Fruit fly (Drosophila melanogaster) whole organism, embryonic: ENCODE results near the gene Edg91.

Source experiments
- Bgb ChIP-seq: fragments of 200-800 bp; sonication (Bioruptor generic); IDR thresholded peaks from 2 replicates; pipeline ENCODE4 v1.3.6; 2022; ENCODE audit warnings: missing biosample characterization, missing genetic modification characterization; ENCODE audit not compliant: partially characterized antibody
- CG10267 ChIP-seq: fragments of 200-800 bp; sonication (Bioruptor generic); optimal IDR thresholded peaks from 2 replicates; lab custom pipeline; 2018; ENCODE audit warnings: missing biosample characterization, mild to moderate bottlenecking, missing genetic modification characterization, moderate library complexity
- CG10543 ChIP-seq: fragments of 200-800 bp; sonication (Bioruptor generic); optimal IDR thresholded peaks from 3 replicates; lab custom pipeline; 2017; ENCODE audit warnings: missing biosample characterization, mild to moderate bottlenecking, missing genetic modification characterization, moderate library complexity
- CG10979 ChIP-seq: fragments of 200-800 bp; sonication (Bioruptor generic); optimal IDR thresholded peaks from 2 replicates; lab custom pipeline; 2018; ENCODE audit warnings: missing biosample characterization, mild to moderate bottlenecking, missing genetic modification characterization, moderate library complexity
- CG11247 ChIP-seq: fragments of 200-800 bp; sonication (Bioruptor generic); IDR thresholded peaks from 2 replicates; pipeline ENCODE4 v1.3.6; 2022; ENCODE audit warnings: missing biosample characterization, missing genetic modification characterization
- CG12155 ChIP-seq: fragments of 200-800 bp; sonication (Bioruptor generic); optimal IDR thresholded peaks from 3 replicates; lab custom pipeline; 2016; ENCODE audit warnings: missing biosample characterization, missing genetic modification characterization
- CG12942 ChIP-seq: fragments of 200-800 bp; sonication (Bioruptor generic); optimal IDR thresholded peaks from 3 replicates; lab custom pipeline; 2016; ENCODE audit warnings: missing biosample characterization, missing genetic modification characterization
- CG13424 ChIP-seq: fragments of 200-800 bp; sonication (Bioruptor generic); optimal IDR thresholded peaks from 2 replicates; lab custom pipeline; 2019; ENCODE audit warnings: missing biosample characterization, mild to moderate bottlenecking, missing genetic modification characterization, moderate library complexity
- CG15269 ChIP-seq: fragments of 200-800 bp; sonication (Bioruptor generic); optimal IDR thresholded peaks from 2 replicates; lab custom pipeline; 2018; ENCODE audit warnings: missing biosample characterization, mild to moderate bottlenecking, missing genetic modification characterization, moderate library complexity
- CG16813 ChIP-seq: fragments of 200-800 bp; sonication (Bioruptor generic); IDR thresholded peaks from 3 replicates; pipeline ENCODE4 v1.3.6; 2022; ENCODE audit warnings: missing biosample characterization, missing genetic modification characterization; ENCODE audit not compliant: partially characterized antibody
- CG17912 ChIP-seq: fragments of 200-800 bp; sonication (Bioruptor generic); optimal IDR thresholded peaks from 2 replicates; lab custom pipeline; 2018; ENCODE audit warnings: missing biosample characterization, mild to moderate bottlenecking, missing genetic modification characterization
- CG2202 ChIP-seq: fragments of 200-800 bp; sonication (Bioruptor generic); optimal IDR thresholded peaks from 2 replicates; lab custom pipeline; 2018; ENCODE audit warnings: missing biosample characterization, mild to moderate bottlenecking, missing genetic modification characterization
- CG30403 ChIP-seq: fragments of 200-800 bp; sonication (Bioruptor generic); optimal IDR thresholded peaks from 3 replicates; lab custom pipeline; 2016; ENCODE audit warnings: missing biosample characterization, missing genetic modification characterization
- CG31224 ChIP-seq: fragments of 200-800 bp; sonication (Bioruptor generic); IDR thresholded peaks from 2 replicates; pipeline ENCODE4 v1.3.6; 2022; ENCODE audit warnings: missing biosample characterization, missing genetic modification characterization
- CG33213 ChIP-seq: fragments of 200-800 bp; sonication (Bioruptor generic); optimal IDR thresholded peaks from 3 replicates; lab custom pipeline; 2016; ENCODE audit warnings: missing biosample characterization, missing genetic modification characterization
- CG3726 ChIP-seq: fragments of 200-800 bp; sonication (Bioruptor generic); IDR thresholded peaks from 3 replicates; pipeline ENCODE4, ENCODE4 v1.3.6; 2022; ENCODE audit warnings: missing biosample characterization, missing genetic modification characterization
- CG5245 ChIP-seq: fragments of 200-800 bp; sonication (Bioruptor generic); optimal IDR thresholded peaks from 3 replicates; lab custom pipeline; 2016; ENCODE audit warnings: missing biosample characterization, missing genetic modification characterization
- CG6689 ChIP-seq: fragments of 200-800 bp; sonication (Bioruptor generic); IDR thresholded peaks from 2 replicates; pipeline ENCODE4 v1.3.6; 2022; ENCODE audit warnings: missing biosample characterization, missing genetic modification characterization
- CG7987 ChIP-seq: fragments of 200-800 bp; sonication (Bioruptor generic); optimal IDR thresholded peaks from 2 replicates; lab custom pipeline; 2018; ENCODE audit warnings: missing biosample characterization, mild to moderate bottlenecking, missing genetic modification characterization, moderate library complexity
- CTCF ChIP-seq: fragments of 200-800 bp; sonication (Bioruptor generic); optimal IDR thresholded peaks from 2 replicates; lab custom pipeline; 2017; ENCODE audit warnings: missing biosample characterization, mild to moderate bottlenecking, missing genetic modification characterization, moderate library complexity
- CkIIα-i1 ChIP-seq: fragments of 200-800 bp; sonication (Bioruptor generic); IDR thresholded peaks from 2 replicates; pipeline ENCODE4 v1.3.6; 2022; ENCODE audit warnings: missing biosample characterization, missing genetic modification characterization
- Dek ChIP-seq: fragments of 200-800 bp; sonication (Bioruptor generic); optimal IDR thresholded peaks from 3 replicates; lab custom pipeline; 2019; ENCODE audit warnings: missing biosample characterization, mild to moderate bottlenecking, missing genetic modification characterization, moderate library complexity
- H15 ChIP-seq: fragments of 200-800 bp; sonication (Bioruptor generic); IDR thresholded peaks from 3 replicates; pipeline ENCODE4 v1.3.6; 2022; ENCODE audit warnings: missing biosample characterization, missing genetic modification characterization
- HLHmδ ChIP-seq: fragments of 200-800 bp; sonication (Bioruptor generic); optimal IDR thresholded peaks from 2 replicates; lab custom pipeline; 2018; ENCODE audit warnings: missing biosample characterization, mild to moderate bottlenecking, missing genetic modification characterization, moderate library complexity
- Hr78 ChIP-seq, 2 experiments: fragments of 200-800 bp in 1 of 2; fragments of >200 bp in 1 of 2; sonication (Bioruptor generic) in 1 of 2; optimal IDR thresholded peaks; 2 replicates each; lab custom pipeline; 2017 to 2019; ENCODE audit warnings: missing biosample characterization in 2 of 2, missing genetic modification characterization in 2 of 2, mild to moderate bottlenecking in 1 of 2, moderate library complexity in 1 of 2
- Kr ChIP-seq: fragments of 200-800 bp; sonication (Bioruptor generic); optimal IDR thresholded peaks from 2 replicates; lab custom pipeline; 2017; ENCODE audit warnings: missing biosample characterization, mild to moderate bottlenecking, missing genetic modification characterization
- Opbp ChIP-seq: fragments of 200-800 bp; sonication (Bioruptor generic); IDR thresholded peaks from 3 replicates; pipeline ENCODE4 v1.3.6; 2022; ENCODE audit warnings: missing biosample characterization, missing genetic modification characterization; ENCODE audit not compliant: partially characterized antibody
- Rx ChIP-seq: fragments of 200-800 bp; sonication (Bioruptor generic); IDR thresholded peaks from 2 replicates; pipeline ENCODE4 v1.3.6; 2022; ENCODE audit warnings: missing biosample characterization, missing genetic modification characterization
- Scr ChIP-seq: fragments of 200-800 bp; sonication (Bioruptor generic); IDR thresholded peaks from 2 replicates; pipeline ENCODE4 v1.3.6; 2022; ENCODE audit warnings: missing biosample characterization, missing genetic modification characterization; ENCODE audit not compliant: partially characterized antibody
- abd-A ChIP-seq: fragments of 200-800 bp; sonication (Bioruptor generic); optimal IDR thresholded peaks from 3 replicates; lab custom pipeline; 2019; ENCODE audit warnings: missing biosample characterization, mild to moderate bottlenecking, missing genetic modification characterization, moderate library complexity
- bcd ChIP-seq: fragments of 200-800 bp; sonication (Bioruptor generic); optimal IDR thresholded peaks from 2 replicates; lab custom pipeline; 2017; ENCODE audit warnings: missing biosample characterization, mild to moderate bottlenecking, missing genetic modification characterization
- bsh ChIP-seq, 2 experiments: fragments of 200-800 bp; sonication (Bioruptor generic); optimal IDR thresholded peaks; 2 replicates each; lab custom pipeline; 2017 to 2018; ENCODE audit warnings: mild to moderate bottlenecking in 2 of 2, missing biosample characterization in 2 of 2, missing genetic modification characterization in 2 of 2, moderate library complexity in 1 of 2
- corto ChIP-seq: fragments of 200-800 bp; sonication (Bioruptor generic); optimal IDR thresholded peaks from 2 replicates; lab custom pipeline; 2016; ENCODE audit warnings: missing biosample characterization, mild to moderate bottlenecking, missing genetic modification characterization, moderate library complexity
- crol ChIP-seq: fragments of 200-800 bp; sonication (Bioruptor generic); IDR thresholded peaks from 2 replicates; pipeline ENCODE4 v1.3.6; 2022; ENCODE audit warnings: missing biosample characterization, missing genetic modification characterization
- dmrt99B ChIP-seq: fragments of 200-800 bp; sonication (Bioruptor generic); optimal IDR thresholded peaks from 2 replicates; lab custom pipeline; 2018; ENCODE audit warnings: missing biosample characterization, mild to moderate bottlenecking, missing genetic modification characterization, moderate library complexity
- eve ChIP-seq, 2 experiments: fragments of >200 bp; optimal IDR thresholded peaks; 2 replicates each; lab custom pipeline; 2017; ENCODE audit warnings: missing biosample characterization in 2 of 2, missing genetic modification characterization in 2 of 2
- gem ChIP-seq: fragments of 200-800 bp; sonication (Bioruptor generic); optimal IDR thresholded peaks from 2 replicates; lab custom pipeline; 2019; ENCODE audit warnings: missing biosample characterization, mild to moderate bottlenecking, missing genetic modification characterization, moderate library complexity
- grn ChIP-seq: fragments of 200-800 bp; sonication (Bioruptor generic); optimal IDR thresholded peaks from 3 replicates; lab custom pipeline; 2017; ENCODE audit warnings: missing biosample characterization, missing genetic modification characterization
- inv ChIP-seq: fragments of 200-800 bp; sonication (Bioruptor generic); IDR thresholded peaks from 2 replicates; pipeline ENCODE4 v1.3.6; 2022; ENCODE audit warnings: missing biosample characterization, missing genetic modification characterization; ENCODE audit not compliant: partially characterized antibody
- ken ChIP-seq: fragments of 200-800 bp; sonication (Bioruptor generic); IDR thresholded peaks from 3 replicates; pipeline ENCODE4 v1.3.6; 2022; ENCODE audit warnings: missing biosample characterization, missing genetic modification characterization
- kni ChIP-seq: fragments of 200-800 bp; sonication (Bioruptor generic); optimal IDR thresholded peaks from 3 replicates; lab custom pipeline; 2017; ENCODE audit warnings: mild to moderate bottlenecking, missing biosample characterization, missing genetic modification reagents, missing genetic modification characterization
- mirr ChIP-seq: fragments of 200-800 bp; sonication (Bioruptor generic); optimal IDR thresholded peaks from 3 replicates; lab custom pipeline; 2018; ENCODE audit warnings: missing biosample characterization, mild to moderate bottlenecking, missing genetic modification characterization
- onecut ChIP-seq: fragments of 200-800 bp; sonication (Bioruptor generic); IDR thresholded peaks from 2 replicates; pipeline ENCODE4 v1.3.6; 2022; ENCODE audit warnings: missing biosample characterization, missing genetic modification characterization
- otp ChIP-seq: fragments of 200-800 bp; sonication (Bioruptor generic); IDR thresholded peaks from 3 replicates; pipeline ENCODE4, ENCODE4 v1.3.6; 2022; ENCODE audit warnings: missing biosample characterization, missing genetic modification characterization
- pb ChIP-seq: fragments of 200-800 bp; sonication (Bioruptor generic); optimal IDR thresholded peaks from 3 replicates; lab custom pipeline; 2016; ENCODE audit warnings: missing biosample characterization, missing genetic modification characterization
- pfk ChIP-seq: fragments of 200-800 bp; sonication (Bioruptor generic); optimal IDR thresholded peaks from 2 replicates; lab custom pipeline; 2018; ENCODE audit warnings: missing biosample characterization, mild to moderate bottlenecking, missing genetic modification characterization, moderate library complexity
- pita ChIP-seq: fragments of 200-800 bp; sonication (Bioruptor generic); optimal IDR thresholded peaks from 2 replicates; lab custom pipeline; 2017; ENCODE audit warnings: missing biosample characterization, mild to moderate bottlenecking, missing genetic modification characterization
- pnt ChIP-seq: fragments of 200-800 bp; sonication (Bioruptor generic); optimal IDR thresholded peaks from 3 replicates; lab custom pipeline; 2016; ENCODE audit warnings: missing biosample characterization, missing genetic modification characterization
- psq ChIP-seq: fragments of 200-800 bp; sonication (Bioruptor generic); optimal IDR thresholded peaks from 2 replicates; lab custom pipeline; 2017; ENCODE audit warnings: missing biosample characterization, missing genetic modification characterization
- pzg ChIP-seq: fragments of 200-800 bp; sonication (Bioruptor generic); optimal IDR thresholded peaks from 3 replicates; lab custom pipeline; 2018; ENCODE audit warnings: missing biosample characterization, mild to moderate bottlenecking, missing genetic modification characterization, moderate library complexity
- sd ChIP-seq: fragments of 200-800 bp; sonication (Bioruptor generic); optimal IDR thresholded peaks from 3 replicates; lab custom pipeline; 2018; ENCODE audit warnings: missing biosample characterization, mild to moderate bottlenecking, missing genetic modification characterization, moderate library complexity

The Edg91 gene

dm6 chr3R:17603717-17604116, 7.6 kb downstream of the Edg91 start (continued):
- no peak for TF ChIP-seq CG13424 (tag; lab: Kevin White, UChicago)
- peak; percentile 76 for TF ChIP-seq HLHmδ (GFP tag; lab: Kevin White, UChicago)
- no peak for TF ChIP-seq H15
- peak; percentile 48 for TF ChIP-seq kni (GFP tag; lab: Kevin White, UChicago)
- no peak for TF ChIP-seq CG10267 (tag; lab: Kevin White, UChicago)
- TF ChIP-seq Bgb (GFP tag; lab: Robert Waterston, UW): peak; percentile 66; the same call in 1 of the 2 replicates
- peak; percentile 23 for TF ChIP-seq Dek (tag; lab: Kevin White, UChicago)
- TF ChIP-seq mirr: peak; percentile 85
- TF ChIP-seq grn (GFP tag; lab: Kevin White, UChicago): no peak
- TF ChIP-seq CG15269: no peak
- 0 out of 2 replicates have a peak, but pooled peaks have one; percentile 23 for TF ChIP-seq inv (GFP tag; lab: Robert Waterston, UW)
- TF ChIP-seq pfk (GFP tag; lab: Kevin White, UChicago): peak; percentile 7
- peak; percentile 93 for TF ChIP-seq abd-A (tag; lab: Kevin White, UChicago)
- TF ChIP-seq CG3726: no peak
- no peak for TF ChIP-seq CG12155
- TF ChIP-seq CG33213: no peak
- TF ChIP-seq CG11247 (GFP tag; lab: Robert Waterston, UW): no peak
- no peak for TF ChIP-seq CkIIα-i1 (GFP tag; lab: Robert Waterston, UW)
- TF ChIP-seq pita (GFP tag; lab: Kevin White, UChicago): peak; percentile 57
- TF ChIP-seq Scr (GFP tag; lab: Robert Waterston, UW): peak; percentile 40
- TF ChIP-seq otp (GFP tag; lab: Robert Waterston, UW): no peak
- no peak for TF ChIP-seq dmrt99B (tag; lab: Kevin White, UChicago)
- TF ChIP-seq Hr78 (GFP tag; optimal IDR thresholded peaks at IDR 0.05; lab: Kevin White, UChicago): no peak
- TF ChIP-seq bsh (GFP tag; optimal IDR thresholded peaks at IDR 0.05; lab: Kevin White, UChicago): no peak
- peak; percentile 30 for TF ChIP-seq Kr (GFP tag; lab: Kevin White, UChicago)
- no peak for TF ChIP-seq CG10979 (tag; lab: Kevin White, UChicago)
- TF ChIP-seq corto: no peak
- peak; percentile 19 for TF ChIP-seq pzg (GFP tag; lab: Kevin White, UChicago)
- TF ChIP-seq Rx (GFP tag; lab: Robert Waterston, UW): no peak
- TF ChIP-seq CG6689: no peak
- TF ChIP-seq CG31224 (GFP tag; lab: Robert Waterston, UW): peak; percentile 98
- TF ChIP-seq onecut (GFP tag; lab: Robert Waterston, UW): no peak
- peak; percentile 74 for TF ChIP-seq CTCF (GFP tag; lab: Kevin White, UChicago)
- TF ChIP-seq pb (GFP tag; lab: Kevin White, UChicago): no peak
- TF ChIP-seq pnt: no peak
- peak; percentile 89 for TF ChIP-seq sd (tag; lab: Kevin White, UChicago)
- no peak for TF ChIP-seq CG30403 (GFP tag; lab: Kevin White, UChicago)
- no peak for TF ChIP-seq CG10543 (GFP tag; lab: Kevin White, UChicago)
- TF ChIP-seq Opbp (GFP tag; lab: Robert Waterston, UW): peak; percentile 46; the same call in 1 of the 3 replicates
- TF ChIP-seq eve (GFP tag; optimal IDR thresholded peaks at IDR 0.05; lab: Kevin White, UChicago): no peak
- no peak for TF ChIP-seq gem
- no peak for TF ChIP-seq CG2202 (tag; lab: Kevin White, UChicago)
- no peak for TF ChIP-seq CG12942 (GFP tag; lab: Kevin White, UChicago)
- peak; percentile 11; the same call in 1 of the 3 replicates for TF ChIP-seq CG16813
- peak; percentile 90 for TF ChIP-seq crol (GFP tag; lab: Robert Waterston, UW)
- TF ChIP-seq psq (GFP tag; lab: Kevin White, UChicago): no peak
- no peak for TF ChIP-seq ken (GFP tag; lab: Robert Waterston, UW)
- TF ChIP-seq CG7987 (GFP tag; lab: Kevin White, UChicago): no peak
- TF ChIP-seq bcd (GFP tag; lab: Kevin White, UChicago): no peak
- TF ChIP-seq CG17912: no peak
- no peak for TF ChIP-seq CG5245 (GFP tag; lab: Kevin White, UChicago)
